Worm (Caenorhabditis elegans) whole organism, young adult: ENCODE data around the gene set-27.
A peak's percentile ranks its signal among the peaks of the same experiment; 100 is the strongest.

Source experiments
- B0336.3 ChIP-seq: fragments of 200-800 bp; sonication (Bioruptor generic); IDR thresholded peaks from 2 replicates; pipeline ENCODE4 v1.3.6; 2022; ENCODE audit warnings: missing genetic modification characterization, missing compliant biosample characterization
- F23B12.7 ChIP-seq: sonication (generic microtip); optimal IDR thresholded peaks from 2 replicates; lab custom pipeline; 2017; ENCODE audit warnings: missing genetic modification characterization, mild to moderate bottlenecking, missing compliant biosample characterization, antibody characterized with exemption, moderate library complexity; ENCODE audit not compliant: insufficient read depth
- F39B2.1 ChIP-seq: fragments of 200-800 bp; sonication (Bioruptor generic); IDR thresholded peaks from 2 replicates; pipeline ENCODE4 v1.3.6; 2022; ENCODE audit warnings: missing genetic modification reagents, missing genetic modification characterization, missing compliant biosample characterization
- F52B5.7 ChIP-seq: sonication (generic microtip); optimal IDR thresholded peaks from 2 replicates; lab custom pipeline; 2016; ENCODE audit warnings: mild to moderate bottlenecking, missing genetic modification characterization, missing compliant biosample characterization
- F55B11.4 ChIP-seq: sonication (generic microtip); optimal IDR thresholded peaks from 2 replicates; lab custom pipeline; 2016; ENCODE audit warnings: missing compliant biosample characterization, missing genetic modification characterization, borderline replicate concordance; ENCODE audit not compliant: insufficient read depth
- F57A8.1 ChIP-seq: fragments of 200-800 bp; sonication (Bioruptor generic); optimal IDR thresholded peaks from 2 replicates; lab custom pipeline; 2018; ENCODE audit warnings: mild to moderate bottlenecking, missing genetic modification characterization, moderate library complexity, missing compliant biosample characterization
- F57C9.4 ChIP-seq: sonication (generic microtip); optimal IDR thresholded peaks from 2 replicates; lab custom pipeline; 2017; ENCODE audit warnings: mild to moderate bottlenecking, missing genetic modification characterization, missing compliant biosample characterization
- K11D2.4 ChIP-seq: fragments of 200-800 bp; sonication (Bioruptor generic); IDR thresholded peaks from 2 replicates; pipeline ENCODE4 v1.3.6; 2022; ENCODE audit warnings: missing genetic modification reagents, missing genetic modification characterization, missing compliant biosample characterization
- T07F8.4 ChIP-seq: sonication (generic microtip); optimal IDR thresholded peaks from 2 replicates; lab custom pipeline; 2016; ENCODE audit warnings: mild to moderate bottlenecking, missing genetic modification characterization, moderate library complexity, missing compliant biosample characterization
- Y79H2A.3 ChIP-seq: fragments of 200-800 bp; sonication (Bioruptor generic); conservative IDR thresholded peaks from 2 replicates; pipeline ENCODE4 v1.3.6; 2022; ENCODE audit warnings: missing genetic modification reagents, missing genetic modification characterization, missing compliant biosample characterization
- ZK185.1 ChIP-seq: sonication (generic microtip); optimal IDR thresholded peaks from 2 replicates; lab custom pipeline; 2016; ENCODE audit warnings: mild to moderate bottlenecking, missing genetic modification characterization, missing compliant biosample characterization; ENCODE audit not compliant: poor library complexity, severe bottlenecking
- ama-1 ChIP-seq, 3 experiments: fragments of 150-350 bp in 1 of 3; sonication (generic microtip) in 2 of 3; optimal IDR thresholded peaks; 2 replicates each; lab custom pipeline; 2014 to 2018; ENCODE audit warnings: missing biosample characterization in 2 of 3, missing genetic modification characterization in 2 of 3, missing genetic modification reagents in 2 of 3
- attf-5 ChIP-seq: fragments of 200-800 bp; sonication (Bioruptor generic); optimal IDR thresholded peaks from 2 replicates; lab custom pipeline; 2018; ENCODE audit warnings: mild to moderate bottlenecking, missing genetic modification characterization, missing compliant biosample characterization
- ccch-3 ChIP-seq: fragments of 200-800 bp; sonication (Bioruptor generic); optimal IDR thresholded peaks from 2 replicates; lab custom pipeline; 2018; ENCODE audit warnings: mild to moderate bottlenecking, missing genetic modification characterization, missing compliant biosample characterization
- cebp-1 ChIP-seq, 2 experiments: fragments of 200-800 bp in 1 of 2; sonication (Bioruptor generic) in 1 of 2; sonication (generic microtip) in 1 of 2; IDR thresholded peaks in 1 of 2; optimal IDR thresholded peaks in 1 of 2; 2 replicates each; pipeline versions ENCODE4 v1.3.6 to Lab custom; 2017 to 2022; ENCODE audit warnings: missing compliant biosample characterization in 2 of 2, missing genetic modification characterization in 2 of 2, mild to moderate bottlenecking in 1 of 2, missing genetic modification reagents in 1 of 2, moderate library complexity in 1 of 2
- cebp-2 ChIP-seq: fragments of 200-800 bp; sonication (Bioruptor generic); IDR thresholded peaks from 2 replicates; pipeline ENCODE4 v1.3.6; 2022; ENCODE audit warnings: missing genetic modification characterization, missing compliant biosample characterization
- ceh-58 ChIP-seq: fragments of 200-800 bp; sonication (Bioruptor generic); IDR thresholded peaks from 2 replicates; pipeline ENCODE4 v1.3.6; 2022; ENCODE audit warnings: missing genetic modification characterization, missing compliant biosample characterization
- dox-1 ChIP-seq: fragments of 200-800 bp; sonication (Bioruptor generic); IDR thresholded peaks from 2 replicates; pipeline ENCODE4 v1.3.6; 2022; ENCODE audit warnings: missing genetic modification reagents, missing genetic modification characterization, missing compliant biosample characterization
- dpl-1 ChIP-seq: fragments of 150-350 bp; optimal IDR thresholded peaks from 2 replicates; lab custom pipeline; 2014; ENCODE audit warnings: missing biosample characterization, missing genetic modification reagents, missing genetic modification characterization
- egrh-3 ChIP-seq: fragments of 200-800 bp; sonication (Bioruptor generic); IDR thresholded peaks from 2 replicates; pipeline ENCODE4 v1.3.6; 2022; ENCODE audit warnings: missing genetic modification reagents, missing genetic modification characterization, missing compliant biosample characterization
- ets-4 ChIP-seq: fragments of 200-800 bp; sonication (Bioruptor generic); optimal IDR thresholded peaks from 2 replicates; lab custom pipeline; 2018; ENCODE audit warnings: mild to moderate bottlenecking, missing genetic modification characterization, missing compliant biosample characterization
- fkh-3 ChIP-seq: sonication (generic microtip); optimal IDR thresholded peaks from 2 replicates; lab custom pipeline; 2016; ENCODE audit warnings: mild to moderate bottlenecking, missing genetic modification characterization, missing compliant biosample characterization
- him-1 ChIP-seq: sonication (generic microtip); optimal IDR thresholded peaks from 2 replicates; lab custom pipeline; 2016; ENCODE audit warnings: missing genotype, missing genetic modification reagents, missing genetic modification characterization, missing compliant biosample characterization
- hlh-12 ChIP-seq: sonication (generic microtip); optimal IDR thresholded peaks from 2 replicates; lab custom pipeline; 2016; ENCODE audit warnings: missing genetic modification characterization, missing compliant biosample characterization
- hrde-1 ChIP-seq: sonication (generic microtip); optimal IDR thresholded peaks from 2 replicates; lab custom pipeline; 2016; ENCODE audit warnings: missing genetic modification characterization, mild to moderate bottlenecking, missing compliant biosample characterization, moderate library complexity, missing genotype, missing genetic modification reagents, borderline replicate concordance
- lin-26 ChIP-seq: fragments of 200-800 bp; sonication (Bioruptor generic); IDR thresholded peaks from 2 replicates; pipeline ENCODE4 v1.3.6; 2022; ENCODE audit warnings: missing genetic modification reagents, missing genetic modification characterization, missing compliant biosample characterization
- lir-1 ChIP-seq: fragments of 200-800 bp; sonication (Bioruptor generic); conservative IDR thresholded peaks from 2 replicates; pipeline ENCODE4 v1.3.6; 2022; ENCODE audit warnings: missing genetic modification reagents, missing genetic modification characterization, missing compliant biosample characterization
- madf-8 ChIP-seq: fragments of 200-800 bp; sonication (Bioruptor generic); conservative IDR thresholded peaks from 2 replicates; pipeline ENCODE4 v1.3.6; 2022; ENCODE audit warnings: missing genetic modification reagents, missing genetic modification characterization, missing compliant biosample characterization
- mxl-1 ChIP-seq: sonication (generic microtip); optimal IDR thresholded peaks from 2 replicates; lab custom pipeline; 2016; ENCODE audit warnings: missing genetic modification characterization, missing compliant biosample characterization
- nhr-27 ChIP-seq: fragments of 200-800 bp; sonication (Bioruptor generic); optimal IDR thresholded peaks from 2 replicates; lab custom pipeline; 2018; ENCODE audit warnings: mild to moderate bottlenecking, missing genetic modification characterization, moderate library complexity, missing compliant biosample characterization
- nhr-80 ChIP-seq: sonication (generic microtip); optimal IDR thresholded peaks from 2 replicates; lab custom pipeline; 2016; ENCODE audit warnings: missing genetic modification characterization, missing compliant biosample characterization
- pbrm-1 ChIP-seq: fragments of 200-800 bp; sonication (Bioruptor generic); IDR thresholded peaks from 2 replicates; pipeline ENCODE4 v1.3.6; 2022; ENCODE audit warnings: missing genetic modification reagents, missing genetic modification characterization, missing compliant biosample characterization
- pha-4 ChIP-seq: fragments of 150-350 bp; sonication (generic microtip); optimal IDR thresholded peaks from 2 replicates; lab custom pipeline; 2014; ENCODE audit warnings: missing biosample characterization, missing genetic modification reagents, missing genetic modification characterization
- repo-1 ChIP-seq: sonication (generic microtip); optimal IDR thresholded peaks from 2 replicates; lab custom pipeline; 2017; ENCODE audit warnings: mild to moderate bottlenecking, missing genetic modification characterization, missing compliant biosample characterization
- unc-130 ChIP-seq: sonication (generic microtip); optimal IDR thresholded peaks from 2 replicates; lab custom pipeline; 2016; ENCODE audit warnings: missing genetic modification reagents, missing genetic modification characterization, missing compliant biosample characterization

The set-27 gene

ce11 chrIII:2739469-2739868, 38.7 kb downstream of the set-27 start, which contains the start of gene cest-25:
TSS of gene cest-25 (minus strand) at chrIII:2739531.
- TF ChIP-seq him-1 (no peak), attf-5 (peak; percentile 33), fkh-3 (no peak), nhr-80 (tag; lab: Kevin White, UChicago) (peak; percentile 88), F52B5.7 (tag; lab: Kevin White, UChicago) (no peak), pha-4 (tag; lab: Kevin White, UChicago) (peak; percentile 73), ets-4 (peak; percentile 50), hrde-1 (tag; lab: Kevin White, UChicago) (no peak), hlh-12 (tag; lab: Kevin White, UChicago) (no peak), F39B2.1 (GFP tag; lab: Robert Waterston, UW) (no peak), cebp-1 (GFP tag; IDR thresholded peaks at IDR 0.05; lab: Robert Waterston, UW) (no peak), cebp-1 (tag; optimal IDR thresholded peaks at IDR 0.05; lab: Kevin White, UChicago) (peak; percentile 57)
- TF ChIP-seq, all 124 proteins: peak for 5

ce11 chrIII:2746553-2746952, 45.8 kb downstream of the set-27 start, which contains the start of gene Y71H2AM.14:
TSS of gene Y71H2AM.14 (minus strand) at chrIII:2746653.
- no peak for TF ChIP-seq K11D2.4
- TF ChIP-seq nhr-27 = no peak
- TF ChIP-seq ceh-58 (GFP tag; lab: Robert Waterston, UW) = no peak
- TF ChIP-seq T07F8.4 = no peak
- no peak for TF ChIP-seq ets-4
- no peak for TF ChIP-seq egrh-3 (GFP tag; lab: Robert Waterston, UW)
- no peak for TF ChIP-seq lin-26
- TF ChIP-seq madf-8 (GFP tag; lab: Robert Waterston, UW) = no peak
- TF ChIP-seq pbrm-1 (GFP tag; lab: Robert Waterston, UW) = no peak
- TF ChIP-seq B0336.3 = no peak
- TF ChIP-seq F57C9.4 (tag; lab: Kevin White, UChicago) = no peak
- TF ChIP-seq, all 124 proteins: peak for 0

ce11 chrIII:2756260-2756659, 55.5 kb downstream of the set-27 start, which contains the start of gene gldi-9:
TSS of gene gldi-9 (minus strand) at chrIII:2756360.
- no peak for TF ChIP-seq lir-1 (GFP tag; lab: Robert Waterston, UW)
- no peak for TF ChIP-seq dox-1
- TF ChIP-seq Y79H2A.3 (GFP tag; lab: Robert Waterston, UW) = no peak
- TF ChIP-seq cebp-2 (GFP tag; lab: Robert Waterston, UW) = no peak
- TF ChIP-seq F55B11.4 = no peak
- no peak for TF ChIP-seq dpl-1 (GFP tag; lab: Kevin White, UChicago)
- no peak for TF ChIP-seq unc-130 (GFP tag; lab: Kevin White, UChicago)
- no peak for TF ChIP-seq mxl-1 (tag; lab: Kevin White, UChicago)
- TF ChIP-seq ccch-3 (GFP tag; lab: Kevin White, UChicago) = no peak
- no peak for TF ChIP-seq ZK185.1 (tag; lab: Kevin White, UChicago)
- TF ChIP-seq F57A8.1 (GFP tag; lab: Kevin White, UChicago) = no peak
- TF ChIP-seq fkh-3 = no peak
- no peak for TF ChIP-seq F23B12.7 (tag; lab: Kevin White, UChicago)
- TF ChIP-seq ama-1 (optimal IDR thresholded peaks at IDR 0.05; lab: Kevin White, UChicago) = no peak
- no peak for TF ChIP-seq ama-1 (GFP tag; optimal IDR thresholded peaks at IDR 0.05; lab: Kevin White, UChicago)
- TF ChIP-seq repo-1 (tag; lab: Kevin White, UChicago) = no peak
- no peak for TF ChIP-seq nhr-80 (tag; lab: Kevin White, UChicago)
